Fruit fly (Drosophila melanogaster): ENCODE data around the gene Kyat.

dm6 chr3R:11773325-11773998 is 48.8 kb downstream of the Kyat start:
- TF ChIP-seq Myc (optimal IDR thresholded peaks at IDR 0.05), result no peak
- no peak for TF ChIP-seq Sin3A (optimal IDR thresholded peaks at IDR 0.05)
- TF ChIP-seq h (optimal IDR thresholded peaks at IDR 0.05), result no peak
